Worm (Caenorhabditis elegans): Measurements from ENCODE around the gene flh-3.

ce11 chrIV:9268916-9269315 is 980 bp upstream of the flh-3 start:
- TF ChIP-seq ama-1 (optimal IDR thresholded peaks at IDR 0.05) (no peak), ceh-19 (GFP tag; optimal IDR thresholded peaks at IDR 0.05) (no peak), zip-5 (tag; optimal IDR thresholded peaks at IDR 0.05) (no peak), F13H6.1 (tag; optimal IDR thresholded peaks at IDR 0.05) (no peak), nfya-1 (tag; optimal IDR thresholded peaks at IDR 0.05) (peak; percentile 51), unc-3 (GFP tag; conservative IDR thresholded peaks at IDR 0.05) (no peak), unc-3 (tag; optimal IDR thresholded peaks at IDR 0.05) (no peak), nhr-11 (tag; optimal IDR thresholded peaks at IDR 0.05) (no peak), pat-9 (tag; optimal IDR thresholded peaks at IDR 0.05) (no peak), ceh-9 (tag; optimal IDR thresholded peaks at IDR 0.05) (peak; percentile 20), pqm-1 (tag; optimal IDR thresholded peaks at IDR 0.05) (no peak)

Data from whole organism, late embryonic.